Fruit fly (Drosophila melanogaster) whole organism, larva: Measurements from ENCODE around the gene RASSF8.

Experiments
- noc ChIP-seq: fragments of 200-800 bp; sonication (Bioruptor generic); optimal IDR thresholded peaks from 3 replicates; lab custom pipeline; 2019; ENCODE audit warnings: missing biosample characterization, mild to moderate bottlenecking, missing genetic modification characterization, moderate library complexity

RASSF8 gene

dm6 chr3R:25661531-25662193 lies at the start of gene RASSF8:
Gene RASSF8, plus strand, starts transcription at chr3R:25661795.
- TF ChIP-seq noc (tag; lab: Kevin White, UChicago): no peak

dm6 chr3R:25613366-25613765 lies 48.2 kb upstream of the RASSF8 start, which contains the start of gene CG5079:
Gene CG5079, plus strand, starts transcription at chr3R:25613666.
- no peak for TF ChIP-seq noc (tag; lab: Kevin White, UChicago)

dm6 chr3R:25618114-25618513 lies 43.5 kb upstream of the RASSF8 start, which contains the start of gene CG5071:
Gene CG5071, plus strand, starts transcription at chr3R:25618414.
- TF ChIP-seq noc (tag; lab: Kevin White, UChicago): no peak

- TF ChIP-seq noc (tag; lab: Kevin White, UChicago): no peak
These were observed 37.5 kb upstream of the RASSF8 start, which contains the start of gene Npl4 for dm6 chr3R:25623800-25624791. Gene Npl4, minus strand, starts transcription at chr3R:25624662.

dm6 chr3R:25625940-25626624 lies 35.5 kb upstream of the RASSF8 start:
- no peak for TF ChIP-seq noc (tag; lab: Kevin White, UChicago)

dm6 chr3R:25626625-25627275 lies 34.8 kb upstream of the RASSF8 start, which contains the start of gene Ssadh:
Gene Ssadh, minus strand, starts transcription at chr3R:25626924.
- no peak for TF ChIP-seq noc (tag; lab: Kevin White, UChicago)

- TF ChIP-seq noc (tag; lab: Kevin White, UChicago): no peak
These were observed 32.9 kb upstream of the RASSF8 start for dm6 chr3R:25628657-25629056.

- no peak for TF ChIP-seq noc (tag; lab: Kevin White, UChicago)
These were observed 31.1 kb upstream of the RASSF8 start for dm6 chr3R:25630541-25630940.

dm6 chr3R:25631079-25631478 lies 30.5 kb upstream of the RASSF8 start:
- TF ChIP-seq noc (tag; lab: Kevin White, UChicago): no peak

dm6 chr3R:25633865-25634460 lies 27.6 kb upstream of the RASSF8 start:
- no peak for TF ChIP-seq noc (tag; lab: Kevin White, UChicago)

- TF ChIP-seq noc (tag; lab: Kevin White, UChicago): no peak
These were observed 24.1 kb upstream of the RASSF8 start, which contains the start of gene jigr1 for dm6 chr3R:25637294-25638174. Gene jigr1, plus strand, starts transcription at chr3R:25637843.

- TF ChIP-seq noc (tag; lab: Kevin White, UChicago): no peak
These were observed 23.2 kb upstream of the RASSF8 start for dm6 chr3R:25638381-25638780.

- no peak for TF ChIP-seq noc (tag; lab: Kevin White, UChicago)
These were observed 22.6 kb upstream of the RASSF8 start for dm6 chr3R:25638961-25639360.

- TF ChIP-seq noc (tag; lab: Kevin White, UChicago): peak; percentile 5
These were observed 21.1 kb upstream of the RASSF8 start for dm6 chr3R:25640463-25640862.
